Fruit fly (Drosophila melanogaster) whole organism, embryonic: ENCODE data around the gene tyf.

Experiments used
- Bdp1 ChIP-seq: fragments of 200-800 bp; sonication (Bioruptor generic); optimal IDR thresholded peaks from 3 replicates; lab custom pipeline; 2016; ENCODE audit warnings: missing biosample characterization, missing genetic modification characterization
- CG10543 ChIP-seq: fragments of 200-800 bp; sonication (Bioruptor generic); optimal IDR thresholded peaks from 3 replicates; lab custom pipeline; 2017; ENCODE audit warnings: missing biosample characterization, mild to moderate bottlenecking, missing genetic modification characterization, moderate library complexity
- CG11696 ChIP-seq: fragments of 200-800 bp; sonication (Bioruptor generic); IDR thresholded peaks from 2 replicates; pipeline ENCODE4 v1.3.6; 2022; ENCODE audit warnings: missing biosample characterization, missing genetic modification characterization
- CG12155 ChIP-seq: fragments of 200-800 bp; sonication (Bioruptor generic); optimal IDR thresholded peaks from 3 replicates; lab custom pipeline; 2016; ENCODE audit warnings: missing biosample characterization, missing genetic modification characterization
- CG13287 ChIP-seq: fragments of 200-800 bp; sonication (Bioruptor generic); IDR thresholded peaks from 2 replicates; pipeline ENCODE4 v1.3.6; 2022; ENCODE audit warnings: missing biosample characterization, missing genetic modification characterization; ENCODE audit not compliant: partially characterized antibody
- CG13424 ChIP-seq: fragments of 200-800 bp; sonication (Bioruptor generic); optimal IDR thresholded peaks from 2 replicates; lab custom pipeline; 2019; ENCODE audit warnings: missing biosample characterization, mild to moderate bottlenecking, missing genetic modification characterization, moderate library complexity
- CG14710 ChIP-seq: fragments of 200-800 bp; sonication (Bioruptor generic); optimal IDR thresholded peaks from 3 replicates; lab custom pipeline; 2019; ENCODE audit warnings: missing biosample characterization, mild to moderate bottlenecking, missing genetic modification characterization, moderate library complexity
- CG14860 ChIP-seq: fragments of 200-800 bp; sonication (Bioruptor generic); IDR thresholded peaks from 3 replicates; pipeline ENCODE4 v1.3.6; 2022; ENCODE audit warnings: missing biosample characterization, missing genetic modification characterization; ENCODE audit not compliant: partially characterized antibody
- CG1603 ChIP-seq: fragments of 200-800 bp; sonication (Bioruptor generic); optimal IDR thresholded peaks from 2 replicates; lab custom pipeline; 2019; ENCODE audit warnings: missing biosample characterization, mild to moderate bottlenecking, missing genetic modification characterization, moderate library complexity
- CG16863 ChIP-seq: fragments of 200-800 bp; sonication (Bioruptor generic); optimal IDR thresholded peaks from 3 replicates; lab custom pipeline; 2016; ENCODE audit warnings: missing biosample characterization, missing genetic modification characterization
- CG2120 ChIP-seq: fragments of 200-800 bp; sonication (Bioruptor generic); optimal IDR thresholded peaks from 3 replicates; lab custom pipeline; 2016; ENCODE audit warnings: missing biosample characterization, missing genetic modification characterization
- CG2129 ChIP-seq: fragments of 200-800 bp; sonication (Bioruptor generic); IDR thresholded peaks from 2 replicates; pipeline ENCODE4 v1.3.6; 2022; ENCODE audit warnings: missing biosample characterization, missing genetic modification characterization; ENCODE audit not compliant: partially characterized antibody
- CG3065 ChIP-seq: fragments of 200-800 bp; sonication (Bioruptor generic); optimal IDR thresholded peaks from 2 replicates; lab custom pipeline; 2016; ENCODE audit warnings: missing biosample characterization, missing genetic modification characterization
- CG3995 ChIP-seq: fragments of 200-800 bp; sonication (Bioruptor generic); optimal IDR thresholded peaks from 3 replicates; lab custom pipeline; 2016; ENCODE audit warnings: missing biosample characterization, missing genetic modification characterization
- CG4617 ChIP-seq: fragments of 200-800 bp; sonication (Bioruptor generic); optimal IDR thresholded peaks from 3 replicates; lab custom pipeline; 2016; ENCODE audit warnings: missing biosample characterization, missing genetic modification characterization, borderline replicate concordance
- CG4707 ChIP-seq: fragments of 200-800 bp; sonication (Bioruptor generic); optimal IDR thresholded peaks from 2 replicates; lab custom pipeline; 2018; ENCODE audit warnings: missing biosample characterization, mild to moderate bottlenecking, missing genetic modification characterization, moderate library complexity
- CG4730 ChIP-seq: fragments of 200-800 bp; sonication (Bioruptor generic); IDR thresholded peaks from 2 replicates; pipeline ENCODE4 v1.3.6; 2022; ENCODE audit warnings: missing biosample characterization, missing genetic modification characterization
- CG4820 ChIP-seq: fragments of 200-800 bp; sonication (Bioruptor generic); optimal IDR thresholded peaks from 3 replicates; lab custom pipeline; 2016; ENCODE audit warnings: missing biosample characterization, missing genetic modification characterization
- CG6765 ChIP-seq: fragments of 200-800 bp; sonication (Bioruptor generic); optimal IDR thresholded peaks from 3 replicates; lab custom pipeline; 2017; ENCODE audit warnings: missing biosample characterization, mild to moderate bottlenecking, missing genetic modification characterization
- CG7745 ChIP-seq: fragments of 200-800 bp; sonication (Bioruptor generic); optimal IDR thresholded peaks from 2 replicates; lab custom pipeline; 2018; ENCODE audit warnings: missing biosample characterization, mild to moderate bottlenecking, missing genetic modification characterization, moderate library complexity
- CG7786 ChIP-seq: fragments of 200-800 bp; sonication (Bioruptor generic); optimal IDR thresholded peaks from 2 replicates; lab custom pipeline; 2016; ENCODE audit warnings: missing biosample characterization, missing genetic modification characterization
- Dp ChIP-seq: fragments of 200-800 bp; sonication (Bioruptor generic); optimal IDR thresholded peaks from 2 replicates; lab custom pipeline; 2018; ENCODE audit warnings: missing biosample characterization, mild to moderate bottlenecking, missing genetic modification characterization, moderate library complexity
- Dref ChIP-seq: fragments of 200-800 bp; sonication (Bioruptor generic); IDR thresholded peaks from 2 replicates; pipeline ENCODE4 v1.3.6; 2022; ENCODE audit warnings: missing biosample characterization, missing genetic modification characterization
- Drgx ChIP-seq: fragments of 200-800 bp; sonication (Bioruptor generic); IDR thresholded peaks from 2 replicates; pipeline ENCODE4 v1.3.6; 2022; ENCODE audit warnings: missing biosample characterization, missing genetic modification characterization
- E2f2 ChIP-seq: fragments of 200-800 bp; sonication (Bioruptor generic); IDR thresholded peaks from 2 replicates; pipeline ENCODE4 v1.3.6; 2022; ENCODE audit warnings: missing biosample characterization, missing genetic modification characterization
- HmgD ChIP-seq: fragments of 200-800 bp; sonication (Bioruptor generic); optimal IDR thresholded peaks from 3 replicates; lab custom pipeline; 2016; ENCODE audit warnings: missing biosample characterization, missing genetic modification characterization
- Sin3A ChIP-seq: fragments of >200 bp; optimal IDR thresholded peaks from 2 replicates; lab custom pipeline; 2018
- Six4 ChIP-seq: fragments of 200-800 bp; sonication (Bioruptor generic); optimal IDR thresholded peaks from 2 replicates; lab custom pipeline; 2016; ENCODE audit warnings: missing biosample characterization, missing genetic modification characterization
- Trl ChIP-seq, 3 experiments: fragments of >200 bp in 2 of 3; fragments of 200-800 bp in 1 of 3; sonication (Bioruptor generic) in 1 of 3; optimal IDR thresholded peaks; 2 replicates in 1 of 3; 3 replicates in 2 of 3; lab custom pipeline; 2016 to 2017; ENCODE audit warnings: missing biosample characterization in 1 of 3, missing genetic modification characterization in 1 of 3
- ac ChIP-seq: fragments of 200-800 bp; sonication (Bioruptor generic); optimal IDR thresholded peaks from 3 replicates; lab custom pipeline; 2017; ENCODE audit warnings: missing biosample characterization, mild to moderate bottlenecking, missing genetic modification characterization
- amos ChIP-seq: fragments of 200-800 bp; sonication (Bioruptor generic); IDR thresholded peaks from 2 replicates; pipeline ENCODE4 v1.3.6; 2022; ENCODE audit warnings: missing biosample characterization, missing genetic modification characterization; ENCODE audit not compliant: partially characterized antibody
- bbx ChIP-seq: fragments of 200-800 bp; sonication (Bioruptor generic); IDR thresholded peaks from 2 replicates; pipeline ENCODE4 v1.3.6; 2022; ENCODE audit warnings: missing biosample characterization, missing genetic modification characterization; ENCODE audit not compliant: partially characterized antibody
- dmrt11E ChIP-seq: fragments of 200-800 bp; sonication (Bioruptor generic); optimal IDR thresholded peaks from 3 replicates; lab custom pipeline; 2018; ENCODE audit warnings: missing biosample characterization, mild to moderate bottlenecking, missing genetic modification characterization, moderate library complexity
- gfzf ChIP-seq: fragments of 200-800 bp; sonication (Bioruptor generic); optimal IDR thresholded peaks from 2 replicates; lab custom pipeline; 2016; ENCODE audit warnings: missing biosample characterization, mild to moderate bottlenecking, missing genetic modification characterization, moderate library complexity
- hbn ChIP-seq: fragments of 200-800 bp; sonication (Bioruptor generic); IDR thresholded peaks from 2 replicates; pipeline ENCODE4 v1.3.6; 2022; ENCODE audit warnings: missing biosample characterization, missing genetic modification characterization; ENCODE audit not compliant: partially characterized antibody
- inv ChIP-seq: fragments of 200-800 bp; sonication (Bioruptor generic); IDR thresholded peaks from 2 replicates; pipeline ENCODE4 v1.3.6; 2022; ENCODE audit warnings: missing biosample characterization, missing genetic modification characterization; ENCODE audit not compliant: partially characterized antibody
- kay ChIP-seq: fragments of 200-800 bp; sonication (Bioruptor generic); optimal IDR thresholded peaks from 2 replicates; lab custom pipeline; 2016; ENCODE audit warnings: missing biosample characterization, missing genetic modification characterization
- klu ChIP-seq: fragments of 200-800 bp; sonication (Bioruptor generic); IDR thresholded peaks from 2 replicates; pipeline ENCODE4 v1.3.6; 2022; ENCODE audit warnings: missing biosample characterization, missing genetic modification characterization
- kni ChIP-seq: fragments of 200-800 bp; sonication (Bioruptor generic); optimal IDR thresholded peaks from 3 replicates; lab custom pipeline; 2017; ENCODE audit warnings: mild to moderate bottlenecking, missing biosample characterization, missing genetic modification reagents, missing genetic modification characterization
- knrl ChIP-seq: fragments of 200-800 bp; sonication (Bioruptor generic); IDR thresholded peaks from 3 replicates; pipeline ENCODE4 v1.3.6; 2022; ENCODE audit warnings: missing biosample characterization, missing genetic modification characterization; ENCODE audit not compliant: partially characterized antibody
- nerfin-2 ChIP-seq: fragments of 200-800 bp; sonication (Bioruptor generic); IDR thresholded peaks from 2 replicates; pipeline ENCODE4 v1.3.6; 2022; ENCODE audit warnings: missing biosample characterization, missing genetic modification characterization; ENCODE audit not compliant: partially characterized antibody
- pfk ChIP-seq: fragments of 200-800 bp; sonication (Bioruptor generic); optimal IDR thresholded peaks from 2 replicates; lab custom pipeline; 2018; ENCODE audit warnings: missing biosample characterization, mild to moderate bottlenecking, missing genetic modification characterization, moderate library complexity
- pita ChIP-seq: fragments of 200-800 bp; sonication (Bioruptor generic); optimal IDR thresholded peaks from 2 replicates; lab custom pipeline; 2017; ENCODE audit warnings: missing biosample characterization, mild to moderate bottlenecking, missing genetic modification characterization
- pum ChIP-seq: fragments of 200-800 bp; sonication (Bioruptor generic); optimal IDR thresholded peaks from 2 replicates; lab custom pipeline; 2016; ENCODE audit warnings: missing biosample characterization, missing genetic modification characterization
- stc ChIP-seq: fragments of 200-800 bp; sonication (Bioruptor generic); IDR thresholded peaks from 2 replicates; pipeline ENCODE4 v1.3.6; 2022; ENCODE audit warnings: missing biosample characterization, missing genetic modification characterization
- tna ChIP-seq: fragments of 200-800 bp; sonication (Bioruptor generic); IDR thresholded peaks from 2 replicates; pipeline ENCODE4 v1.3.6; 2022; ENCODE audit warnings: missing biosample characterization, missing genetic modification characterization; ENCODE audit not compliant: partially characterized antibody
- tup ChIP-seq: fragments of 200-800 bp; sonication (Bioruptor generic); optimal IDR thresholded peaks from 2 replicates; lab custom pipeline; 2016; ENCODE audit warnings: missing biosample characterization, mild to moderate bottlenecking, missing genetic modification characterization, moderate library complexity
- yki ChIP-seq: fragments of >200 bp; optimal IDR thresholded peaks from 3 replicates; lab custom pipeline; 2018
- zen2 ChIP-seq: fragments of 200-800 bp; sonication (Bioruptor generic); IDR thresholded peaks from 3 replicates; pipeline ENCODE4 v1.3.6; 2022; ENCODE audit warnings: missing biosample characterization, missing genetic modification characterization; ENCODE audit not compliant: partially characterized antibody

Gene tyf

DNA sequence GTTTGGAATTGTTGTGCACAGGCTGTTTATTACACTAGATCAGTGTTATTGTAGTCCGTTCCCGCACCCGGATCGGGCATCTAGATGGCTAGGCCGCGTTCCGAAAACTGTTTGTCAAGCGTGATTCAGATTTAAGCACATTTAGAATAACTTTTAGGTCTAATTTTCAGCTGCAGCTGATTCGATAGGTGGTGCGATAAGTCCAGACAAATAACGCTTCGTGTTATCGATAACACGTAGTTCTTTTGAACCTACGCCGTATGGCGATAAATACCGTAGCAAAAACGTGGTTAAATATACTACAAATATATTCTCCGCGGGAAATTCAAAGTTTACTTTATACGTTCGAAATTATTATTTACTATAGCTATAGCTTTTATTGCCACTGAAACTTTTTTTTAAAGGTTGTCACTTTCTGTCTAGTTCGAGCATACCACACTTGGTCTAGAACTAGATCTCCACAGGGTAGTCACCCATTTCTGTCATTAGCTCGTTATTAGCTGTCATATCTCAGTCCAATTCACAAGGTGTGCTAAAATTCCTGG, 15.9 kb upstream of the tyf start, which contains the start of the genes Cmtr1 and CG15375 (continued):
- TF ChIP-seq CG2120 (GFP tag; lab: Kevin White, UChicago) (no peak), Bdp1 (GFP tag; lab: Kevin White, UChicago) (no peak), CG7745 (tag; lab: Kevin White, UChicago) (no peak), Drgx (GFP tag; lab: Robert Waterston, UW) (no peak), tup (GFP tag; lab: Kevin White, UChicago) (no peak), Trl (optimal IDR thresholded peaks at IDR 0.05; lab: Kevin White, UChicago) (no peak), Trl (GFP tag; optimal IDR thresholded peaks at IDR 0.05; lab: Kevin White, UChicago) (no peak), CG2129 (GFP tag; lab: Robert Waterston, UW) (peak; percentile 44), HmgD (GFP tag; lab: Kevin White, UChicago) (no peak), knrl (peak; percentile 65; the same call in 2 of the 3 replicates), CG6765 (GFP tag; lab: Kevin White, UChicago) (no peak), CG3995 (GFP tag; lab: Kevin White, UChicago) (peak; percentile 1), zen2 (peak; percentile 79), CG10543 (GFP tag; lab: Kevin White, UChicago) (no peak), CG16863 (no peak), pum (GFP tag; lab: Kevin White, UChicago) (no peak), CG13424 (no peak), stc (GFP tag; lab: Robert Waterston, UW) (no peak), CG7786 (GFP tag; lab: Kevin White, UChicago) (no peak), hbn (GFP tag; lab: Robert Waterston, UW) (peak; percentile 67), CG1603 (peak; percentile 57), CG14860 (GFP tag; lab: Robert Waterston, UW) (peak; percentile 79), nerfin-2 (GFP tag; lab: Robert Waterston, UW) (peak; percentile 68), CG4617 (GFP tag; lab: Kevin White, UChicago) (peak; percentile 65), pita (GFP tag; lab: Kevin White, UChicago) (no peak), kay (GFP tag; lab: Kevin White, UChicago) (no peak), bbx (peak; percentile 85), inv (GFP tag; lab: Robert Waterston, UW) (peak; percentile 54; the same call in 1 of the 2 replicates), Dref (peak; percentile 87), yki (no peak), Dp (GFP tag; lab: Kevin White, UChicago) (peak; percentile 85), klu (no peak), CG11696 (GFP tag; lab: Robert Waterston, UW) (no peak), Six4 (GFP tag; lab: Kevin White, UChicago) (no peak), CG4730 (GFP tag; lab: Robert Waterston, UW) (no peak), CG4820 (GFP tag; lab: Kevin White, UChicago) (no peak), gfzf (GFP tag; lab: Kevin White, UChicago) (peak; percentile 67), dmrt11E (tag; lab: Kevin White, UChicago) (no peak), Sin3A (lab: Kevin White, UChicago) (peak; percentile 2), CG4707 (GFP tag; lab: Kevin White, UChicago) (no peak), CG14710 (peak; percentile 29), amos (GFP tag; lab: Robert Waterston, UW) (peak; percentile 85), CG13287 (GFP tag; lab: Robert Waterston, UW) (peak; percentile 87), CG12155 (GFP tag; lab: Kevin White, UChicago) (no peak), tna (GFP tag; lab: Robert Waterston, UW) (peak; percentile 75), pfk (GFP tag; lab: Kevin White, UChicago) (no peak), ac (GFP tag; lab: Kevin White, UChicago) (no peak), kni (GFP tag; lab: Kevin White, UChicago) (no peak), E2f2 (GFP tag; lab: Robert Waterston, UW) (peak; percentile 92), CG3065 (GFP tag; lab: Kevin White, UChicago) (no peak)
